Worm (Caenorhabditis elegans) whole organism, midembryonic: ENCODE results near the gene F59B1.2.

Experiments used
- T22C8.4 ChIP-seq: fragments of 200-800 bp; sonication (Bioruptor generic); IDR thresholded peaks from 2 replicates; pipeline ENCODE4 v1.3.6; 2022; ENCODE audit warnings: missing genetic modification characterization, missing compliant biosample characterization
- flt-1 ChIP-seq: fragments of 200-800 bp; sonication (Bioruptor generic); IDR thresholded peaks from 2 replicates; pipeline ENCODE4 v1.3.6; 2022; ENCODE audit warnings: missing genetic modification characterization, missing compliant biosample characterization
- klf-2 ChIP-seq: fragments of 200-800 bp; sonication (Bioruptor generic); conservative IDR thresholded peaks from 2 replicates; pipeline ENCODE4 v1.3.6; 2022; ENCODE audit warnings: missing genetic modification reagents, missing genetic modification characterization, missing compliant biosample characterization
- ref-1 ChIP-seq: fragments of 200-800 bp; sonication (Bioruptor generic); conservative IDR thresholded peaks from 2 replicates; pipeline ENCODE4 v1.3.6; 2022; ENCODE audit warnings: missing genetic modification reagents, missing genetic modification characterization, missing compliant biosample characterization

ce11 chrV:3611654-3612053 lies 21.5 kb upstream of the F59B1.2 start, which contains the start of gene T22F3.10:
- TF ChIP-seq flt-1 (no peak), ref-1 (no peak), T22C8.4 (no peak), klf-2 (GFP tag; lab: Robert Waterston, UW) (no peak)
